Worm (Caenorhabditis elegans) whole organism, late embryonic: ENCODE measurements around the gene F36D4.1.

ENCODE experiments used
- C38D4.7 ChIP-seq: fragments of 200-800 bp; sonication (Bioruptor generic); optimal IDR thresholded peaks from 2 replicates; lab custom pipeline; 2018; ENCODE audit warnings: mild to moderate bottlenecking, missing genetic modification characterization, moderate library complexity, missing compliant biosample characterization
- ama-1 ChIP-seq: fragments of 150-350 bp; optimal IDR thresholded peaks from 2 replicates; lab custom pipeline; 2014
- ceh-19 ChIP-seq: fragments of 200-800 bp; sonication (Bioruptor generic); optimal IDR thresholded peaks from 2 replicates; lab custom pipeline; 2018; ENCODE audit warnings: mild to moderate bottlenecking, missing genetic modification characterization, missing compliant biosample characterization
- ceh-2 ChIP-seq: sonication (generic microtip); optimal IDR thresholded peaks from 2 replicates; lab custom pipeline; 2016; ENCODE audit warnings: missing genotype, missing genetic modification characterization, missing compliant biosample characterization
- ceh-34 ChIP-seq: sonication (generic microtip); optimal IDR thresholded peaks from 2 replicates; lab custom pipeline; 2016; ENCODE audit warnings: mild to moderate bottlenecking, missing genetic modification characterization, missing compliant biosample characterization
- dve-1 ChIP-seq: sonication (generic microtip); optimal IDR thresholded peaks from 2 replicates; lab custom pipeline; 2017; ENCODE audit warnings: antibody characterized with exemption, mild to moderate bottlenecking, missing genetic modification characterization, missing compliant biosample characterization
- ets-4 ChIP-seq: sonication (generic microtip); optimal IDR thresholded peaks from 2 replicates; lab custom pipeline; 2016; ENCODE audit warnings: missing genetic modification characterization, missing compliant biosample characterization
- hlh-13 ChIP-seq: fragments of 200-800 bp; sonication (Bioruptor generic); optimal IDR thresholded peaks from 2 replicates; lab custom pipeline; 2018; ENCODE audit warnings: mild to moderate bottlenecking, missing genetic modification characterization, missing compliant biosample characterization
- hlh-15 ChIP-seq: sonication (generic microtip); optimal IDR thresholded peaks from 2 replicates; lab custom pipeline; 2016; ENCODE audit warnings: missing genetic modification characterization, missing compliant biosample characterization
- hlh-30 ChIP-seq: sonication (generic microtip); optimal IDR thresholded peaks from 2 replicates; lab custom pipeline; 2017; ENCODE audit warnings: antibody characterized with exemption, missing genetic modification characterization, missing compliant biosample characterization; ENCODE audit not compliant: insufficient read depth
- nfya-1 ChIP-seq: sonication (generic microtip); optimal IDR thresholded peaks from 2 replicates; lab custom pipeline; 2017; ENCODE audit warnings: missing genetic modification characterization, mild to moderate bottlenecking, missing compliant biosample characterization, antibody characterized with exemption, moderate library complexity
- pha-4 ChIP-seq: fragments of 150-350 bp; optimal IDR thresholded peaks from 2 replicates; lab custom pipeline; 2018; ENCODE audit warnings: missing biosample characterization, missing genetic modification reagents, missing genetic modification characterization
- rnt-1 ChIP-seq: sonication (generic microtip); optimal IDR thresholded peaks from 2 replicates; lab custom pipeline; 2016; ENCODE audit warnings: missing genetic modification characterization, missing compliant biosample characterization
- tbx-2 ChIP-seq: sonication (generic microtip); optimal IDR thresholded peaks from 2 replicates; lab custom pipeline; 2016; ENCODE audit warnings: missing genetic modification characterization, missing compliant biosample characterization

- no peak for TF ChIP-seq nfya-1 (tag; lab: Kevin White, UChicago)
- TF ChIP-seq ceh-2 = no peak
- no peak for TF ChIP-seq rnt-1
- no peak for TF ChIP-seq ceh-34
- no peak for TF ChIP-seq ama-1 (lab: Kevin White, UChicago)
- no peak for TF ChIP-seq dve-1 (tag; lab: Kevin White, UChicago)
- TF ChIP-seq C38D4.7 (GFP tag; lab: Kevin White, UChicago) = no peak
- no peak for TF ChIP-seq pha-4 (tag; lab: Kevin White, UChicago)
- no peak for TF ChIP-seq hlh-30 (tag; lab: Kevin White, UChicago)
- no peak for TF ChIP-seq tbx-2 (tag; lab: Kevin White, UChicago)
- no peak for TF ChIP-seq hlh-13
- no peak for TF ChIP-seq hlh-15 (tag; lab: Kevin White, UChicago)
- TF ChIP-seq ceh-19 = no peak
- TF ChIP-seq ets-4 (tag; lab: Kevin White, UChicago) = no peak
Observed at ce11 chrV:9443109-9443508, 26.4 kb downstream of the F36D4.1 start.
